Worm (Caenorhabditis elegans): ENCODE data around the gene T09A12.1.

T09A12.1 gene

ce11 chrIV:8201133-8201532 is 43.1 kb upstream of the T09A12.1 start, which contains the start of gene glrx-22:
TSS of gene glrx-22 (minus strand) at chrIV:8201233.
- TF ChIP-seq ceh-62 (tag; optimal IDR thresholded peaks at IDR 0.05) (no peak), aha-1 (tag) (peak; percentile 35)

- peak in 1 of 2 experiments; percentile 96 for TF ChIP-seq unc-62 (GFP tag; optimal IDR thresholded peaks at IDR 0.05 in 1 of 2)
- TF ChIP-seq unc-62 (tag; optimal IDR thresholded peaks at IDR 0.05), result no peak
- no peak for TF ChIP-seq dpl-1 (GFP tag; optimal IDR thresholded peaks at IDR 0.05)
Observed at ce11 chrIV:8203555-8203954, 40.7 kb upstream of the T09A12.1 start.

- TF ChIP-seq snpc-1.2 (GFP tag; IDR thresholded peaks at IDR 0.05), result no peak
- TF ChIP-seq nhr-6 (tag; optimal IDR thresholded peaks at IDR 0.05), result peak; percentile 23
- TF ChIP-seq mes-2 (tag; optimal IDR thresholded peaks at IDR 0.05; ENCODE audit: poor library complexity, severe bottlenecking), result peak; percentile 69
- TF ChIP-seq hlh-11 (tag; optimal IDR thresholded peaks at IDR 0.05), result no peak
- peak; percentile 28 for TF ChIP-seq hlh-30 (tag; optimal IDR thresholded peaks at IDR 0.05; ENCODE audit: insufficient read depth)
- peak; percentile 22; the same call in 1 of the 2 replicates for TF ChIP-seq hmg-1.1 (GFP tag; IDR thresholded peaks at IDR 0.05)
Observed at ce11 chrIV:8205272-8206098, 38.7 kb upstream of the T09A12.1 start, which contains the start of gene hgrs-1. TSS of gene hgrs-1 (minus strand) at chrIV:8206048.

DNA sequence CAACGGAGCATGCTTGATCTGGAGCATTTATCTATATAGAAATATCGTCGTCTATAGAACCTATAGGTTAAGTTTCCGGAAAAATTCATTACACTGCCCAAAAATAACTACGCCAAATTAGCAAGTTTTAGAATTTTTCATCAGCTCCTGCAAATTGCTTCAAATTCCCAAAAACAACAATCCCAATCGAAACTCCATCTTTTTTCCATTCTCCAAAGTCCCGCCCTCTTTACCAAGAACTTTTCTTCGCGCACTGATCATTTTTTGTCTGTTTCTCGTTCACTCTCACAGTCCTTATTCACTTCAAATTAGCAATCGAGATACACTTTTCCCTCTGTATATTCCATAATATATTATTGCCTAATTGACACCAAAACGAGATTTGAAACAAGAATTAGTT is 37.9 kb upstream of the T09A12.1 start, which contains the start of gene svh-1:
Gene svh-1, plus strand, starts transcription at position 301 of the 400 bp plus-strand sequence.
- TF ChIP-seq lin-29 (GFP tag; IDR thresholded peaks at IDR 0.05) (no peak), F49E8.2 (tag; optimal IDR thresholded peaks at IDR 0.05; ENCODE audit: borderline replicate concordance) (no peak), T20F7.1 (GFP tag; optimal IDR thresholded peaks at IDR 0.05) (no peak), fos-1 (tag; optimal IDR thresholded peaks at IDR 0.05) (no peak), zag-1 (tag; optimal IDR thresholded peaks at IDR 0.05) (no peak), gei-8 (GFP tag; optimal IDR thresholded peaks at IDR 0.05) (no peak), nhr-25 (tag; optimal IDR thresholded peaks at IDR 0.05; ENCODE audit: borderline replicate concordance, insufficient read depth) (no peak), F44E2.7 (GFP tag; IDR thresholded peaks at IDR 0.05) (no peak), dpl-1 (GFP tag; optimal IDR thresholded peaks at IDR 0.05) (no peak), vab-7 (GFP tag; IDR thresholded peaks at IDR 0.05) (no peak), ZK546.5 (tag; optimal IDR thresholded peaks at IDR 0.05) (no peak), zip-11 (GFP tag; IDR thresholded peaks at IDR 0.05) (no peak)

DNA sequence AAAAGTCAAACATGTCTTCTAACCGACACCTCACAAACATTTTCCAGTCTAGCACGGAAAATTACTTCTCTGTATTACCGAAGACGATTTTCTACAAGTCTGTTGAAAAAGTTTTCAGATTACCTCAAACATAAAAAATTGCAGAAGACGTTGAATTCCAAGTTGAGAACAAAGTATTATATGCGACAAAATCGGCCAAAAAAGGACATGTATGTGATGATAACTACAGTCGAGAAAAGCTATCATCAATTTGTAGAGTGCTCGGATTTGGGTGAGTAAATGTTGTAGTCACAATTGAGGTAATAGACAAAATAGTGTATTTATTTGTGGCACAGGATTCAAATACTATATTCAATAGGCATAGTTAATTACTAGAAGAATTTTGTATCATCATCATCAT is 35.4 kb upstream of the T09A12.1 start:
- TF ChIP-seq nhr-25 (tag; optimal IDR thresholded peaks at IDR 0.05; ENCODE audit: borderline replicate concordance, insufficient read depth), result no peak
- TF ChIP-seq unc-62 (GFP tag; optimal IDR thresholded peaks at IDR 0.05 in 1 of 2), result peak in 1 of 2 experiments; percentile 94
- no peak for TF ChIP-seq unc-62 (tag; optimal IDR thresholded peaks at IDR 0.05)
- TF ChIP-seq mxl-2 (GFP tag; conservative IDR thresholded peaks at IDR 0.05), result no peak
- peak; percentile 55 for TF ChIP-seq aha-1 (tag)
- no peak for TF ChIP-seq hlh-30 (tag; optimal IDR thresholded peaks at IDR 0.05; ENCODE audit: insufficient read depth)
- no peak for TF ChIP-seq rbr-2 (tag; optimal IDR thresholded peaks at IDR 0.05)

ce11 chrIV:8210300-8210699 is 33.9 kb upstream of the T09A12.1 start, which contains the start of gene C07G1.6:
TSS of gene C07G1.6 (minus strand) at chrIV:8210400.
- TF ChIP-seq set-16 (GFP tag; IDR thresholded peaks at IDR 0.05), result no peak
- no peak for TF ChIP-seq zip-11 (GFP tag; IDR thresholded peaks at IDR 0.05)
- TF ChIP-seq lin-1 (GFP tag; IDR thresholded peaks at IDR 0.05), result no peak
- no peak for TF ChIP-seq rbr-2 (tag; optimal IDR thresholded peaks at IDR 0.05)
- no peak for TF ChIP-seq madf-9 (GFP tag; conservative IDR thresholded peaks at IDR 0.05)
- no peak for TF ChIP-seq spr-1 (tag; optimal IDR thresholded peaks at IDR 0.05)
- no peak for TF ChIP-seq daf-12 (tag; optimal IDR thresholded peaks at IDR 0.05)
- no peak for TF ChIP-seq lin-15B (tag; optimal IDR thresholded peaks at IDR 0.05)
- no peak for TF ChIP-seq snpc-4 (tag; optimal IDR thresholded peaks at IDR 0.05)
- no peak for TF ChIP-seq F37D6.2 (tag; optimal IDR thresholded peaks at IDR 0.05)
- TF ChIP-seq snpc-1.2 (GFP tag; IDR thresholded peaks at IDR 0.05), result no peak
- no peak for TF ChIP-seq hlh-30 (tag; optimal IDR thresholded peaks at IDR 0.05; ENCODE audit: insufficient read depth)
- no peak for TF ChIP-seq nhr-6 (tag; optimal IDR thresholded peaks at IDR 0.05)
- TF ChIP-seq dmd-6 (GFP tag; IDR thresholded peaks at IDR 0.05), result no peak
- TF ChIP-seq zip-2 (tag; optimal IDR thresholded peaks at IDR 0.05), result no peak
- TF ChIP-seq ceh-44 (GFP tag; IDR thresholded peaks at IDR 0.05), result no peak
